Fruit fly (Drosophila melanogaster) whole organism, embryonic: ENCODE measurements around the gene sif.

ENCODE experiments used
- Adf1 ChIP-seq: fragments of 200-800 bp; sonication (Bioruptor generic); IDR thresholded peaks from 2 replicates; pipeline ENCODE4 v1.3.6; 2022; ENCODE audit warnings: missing biosample characterization, missing genetic modification characterization
- Antp ChIP-seq: fragments of 200-800 bp; sonication (Bioruptor generic); optimal IDR thresholded peaks from 3 replicates; lab custom pipeline; 2016; ENCODE audit warnings: missing biosample characterization, missing genetic modification characterization
- Atf3 ChIP-seq: fragments of 200-800 bp; sonication (Bioruptor generic); optimal IDR thresholded peaks from 3 replicates; lab custom pipeline; 2016; ENCODE audit warnings: missing biosample characterization, missing genetic modification characterization
- Awh ChIP-seq: fragments of 200-800 bp; sonication (Bioruptor generic); IDR thresholded peaks from 2 replicates; pipeline ENCODE4, ENCODE4 v1.3.6; 2022; ENCODE audit warnings: missing biosample characterization, missing genetic modification characterization
- CG10209 ChIP-seq: fragments of 200-800 bp; sonication (Bioruptor generic); optimal IDR thresholded peaks from 3 replicates; lab custom pipeline; 2017; ENCODE audit warnings: missing biosample characterization, mild to moderate bottlenecking, missing genetic modification characterization, missing genetic modification reagents
- CG10565 ChIP-seq: fragments of 200-800 bp; sonication (Bioruptor generic); optimal IDR thresholded peaks from 3 replicates; lab custom pipeline; 2016; ENCODE audit warnings: missing biosample characterization, mild to moderate bottlenecking, missing genetic modification characterization
- CG11398 ChIP-seq: fragments of 200-800 bp; sonication (Bioruptor generic); optimal IDR thresholded peaks from 2 replicates; lab custom pipeline; 2016; ENCODE audit warnings: missing biosample characterization, missing genetic modification characterization
- CG12391 ChIP-seq: fragments of 200-800 bp; sonication (Bioruptor generic); optimal IDR thresholded peaks from 3 replicates; lab custom pipeline; 2018; ENCODE audit warnings: missing biosample characterization, mild to moderate bottlenecking, missing genetic modification characterization, moderate library complexity
- CG13296 ChIP-seq: fragments of 200-800 bp; sonication (Bioruptor generic); optimal IDR thresholded peaks from 3 replicates; lab custom pipeline; 2018; ENCODE audit warnings: missing biosample characterization, mild to moderate bottlenecking, missing genetic modification characterization
- CG15601 ChIP-seq: fragments of 200-800 bp; sonication (Bioruptor generic); optimal IDR thresholded peaks from 3 replicates; lab custom pipeline; 2019; ENCODE audit warnings: missing biosample characterization, mild to moderate bottlenecking, missing genetic modification characterization, moderate library complexity
- CG1603 ChIP-seq: fragments of 200-800 bp; sonication (Bioruptor generic); optimal IDR thresholded peaks from 2 replicates; lab custom pipeline; 2019; ENCODE audit warnings: missing biosample characterization, mild to moderate bottlenecking, missing genetic modification characterization, moderate library complexity
- CG17568 ChIP-seq: fragments of 200-800 bp; sonication (Bioruptor generic); optimal IDR thresholded peaks from 2 replicates; lab custom pipeline; 2018; ENCODE audit warnings: missing biosample characterization, mild to moderate bottlenecking, missing genetic modification characterization, moderate library complexity
- CG1832 ChIP-seq: fragments of 200-800 bp; sonication (Bioruptor generic); optimal IDR thresholded peaks from 2 replicates; lab custom pipeline; 2017; ENCODE audit warnings: missing biosample characterization, mild to moderate bottlenecking, missing genetic modification characterization, inconsistent platforms
- CG18599 ChIP-seq: fragments of 200-800 bp; sonication (Bioruptor generic); optimal IDR thresholded peaks from 3 replicates; lab custom pipeline; 2017; ENCODE audit warnings: missing biosample characterization, missing genetic modification characterization, mild to moderate bottlenecking, moderate library complexity, missing genetic modification reagents
- CG18619 ChIP-seq: fragments of 200-800 bp; sonication (Bioruptor generic); optimal IDR thresholded peaks from 3 replicates; lab custom pipeline; 2017; ENCODE audit warnings: missing biosample characterization, mild to moderate bottlenecking, missing genetic modification characterization
- CG4360 ChIP-seq: fragments of 200-800 bp; sonication (Bioruptor generic); IDR thresholded peaks from 2 replicates; pipeline ENCODE4 v1.3.6; 2022; ENCODE audit warnings: missing biosample characterization, missing genetic modification characterization
- CG4820 ChIP-seq: fragments of 200-800 bp; sonication (Bioruptor generic); optimal IDR thresholded peaks from 3 replicates; lab custom pipeline; 2016; ENCODE audit warnings: missing biosample characterization, missing genetic modification characterization
- CG7556 ChIP-seq: fragments of 200-800 bp; sonication (Bioruptor generic); optimal IDR thresholded peaks from 2 replicates; lab custom pipeline; 2017; ENCODE audit warnings: missing biosample characterization, mild to moderate bottlenecking, missing genetic modification characterization
- CG9727 ChIP-seq: fragments of 200-800 bp; sonication (Bioruptor generic); optimal IDR thresholded peaks from 3 replicates; lab custom pipeline; 2017; ENCODE audit warnings: missing biosample characterization, mild to moderate bottlenecking, missing genetic modification characterization
- CG9797 ChIP-seq: fragments of 200-800 bp; sonication (Bioruptor generic); optimal IDR thresholded peaks from 3 replicates; lab custom pipeline; 2018; ENCODE audit warnings: missing biosample characterization, mild to moderate bottlenecking, missing genetic modification characterization
- D19A ChIP-seq: fragments of 200-800 bp; optimal IDR thresholded peaks from 3 replicates; lab custom pipeline; 2019; ENCODE audit warnings: missing biosample characterization, mild to moderate bottlenecking, missing genetic modification characterization, moderate library complexity
- Deaf1 ChIP-seq: fragments of 200-800 bp; optimal IDR thresholded peaks from 3 replicates; lab custom pipeline; 2019; ENCODE audit warnings: missing biosample characterization, mild to moderate bottlenecking, missing genetic modification characterization, moderate library complexity
- Elba2 ChIP-seq: fragments of 200-800 bp; sonication (Bioruptor generic); optimal IDR thresholded peaks from 3 replicates; lab custom pipeline; 2016; ENCODE audit warnings: missing biosample characterization, missing genetic modification characterization
- Gug ChIP-seq: fragments of 200-800 bp; sonication (Bioruptor generic); IDR thresholded peaks from 4 replicates; pipeline ENCODE4 v1.3.6; 2022; ENCODE audit warnings: missing biosample characterization, missing genetic modification characterization
- Hmr ChIP-seq: fragments of 200-800 bp; sonication (Bioruptor generic); optimal IDR thresholded peaks from 3 replicates; lab custom pipeline; 2017; ENCODE audit warnings: mild to moderate bottlenecking, missing biosample characterization, missing genetic modification reagents, missing genetic modification characterization
- Hr78 ChIP-seq, 2 experiments: fragments of 200-800 bp in 1 of 2; fragments of >200 bp in 1 of 2; sonication (Bioruptor generic) in 1 of 2; optimal IDR thresholded peaks; 2 replicates each; lab custom pipeline; 2017 to 2019; ENCODE audit warnings: missing biosample characterization in 2 of 2, missing genetic modification characterization in 2 of 2, mild to moderate bottlenecking in 1 of 2, moderate library complexity in 1 of 2
- Hsf ChIP-seq: fragments of 200-800 bp; sonication (Bioruptor generic); optimal IDR thresholded peaks from 3 replicates; lab custom pipeline; 2016; ENCODE audit warnings: missing biosample characterization, missing genetic modification characterization
- Nf-YC ChIP-seq: fragments of 200-800 bp; optimal IDR thresholded peaks from 3 replicates; lab custom pipeline; 2019; ENCODE audit warnings: missing biosample characterization, mild to moderate bottlenecking, missing genetic modification characterization, moderate library complexity
- PHDP ChIP-seq: fragments of 200-800 bp; sonication (Bioruptor generic); optimal IDR thresholded peaks from 3 replicates; lab custom pipeline; 2018; ENCODE audit warnings: missing biosample characterization, mild to moderate bottlenecking, missing genetic modification characterization, moderate library complexity
- Scr ChIP-seq: fragments of 200-800 bp; sonication (Bioruptor generic); IDR thresholded peaks from 2 replicates; pipeline ENCODE4 v1.3.6; 2022; ENCODE audit warnings: missing biosample characterization, missing genetic modification characterization; ENCODE audit not compliant: partially characterized antibody
- Sin3A ChIP-seq: fragments of >200 bp; optimal IDR thresholded peaks from 2 replicates; lab custom pipeline; 2018
- Usf ChIP-seq: fragments of 200-800 bp; sonication (Bioruptor generic); optimal IDR thresholded peaks from 2 replicates; lab custom pipeline; 2017; ENCODE audit warnings: missing genotype, missing biosample characterization, missing genetic modification characterization
- br ChIP-seq: fragments of >200 bp; optimal IDR thresholded peaks from 2 replicates; lab custom pipeline; 2017
- disco-r ChIP-seq: fragments of 200-800 bp; sonication (Bioruptor generic); optimal IDR thresholded peaks from 2 replicates; lab custom pipeline; 2016; ENCODE audit warnings: missing biosample characterization, missing genetic modification characterization
- dm ChIP-seq: fragments of 200-800 bp; sonication (Bioruptor generic); optimal IDR thresholded peaks from 3 replicates; lab custom pipeline; 2016; ENCODE audit warnings: missing biosample characterization, missing genetic modification characterization
- ewg ChIP-seq: fragments of 200-800 bp; sonication (Bioruptor generic); optimal IDR thresholded peaks from 3 replicates; lab custom pipeline; 2017; ENCODE audit warnings: mild to moderate bottlenecking, missing biosample characterization, missing genetic modification reagents, missing genetic modification characterization
- hkb ChIP-seq, 2 experiments: fragments of 200-800 bp in 1 of 2; fragments of >200 bp in 1 of 2; sonication (Bioruptor generic) in 1 of 2; IDR thresholded peaks in 1 of 2; optimal IDR thresholded peaks in 1 of 2; 2 replicates each; pipeline versions ENCODE4 v1.3.6 to Lab custom; 2017 to 2022; ENCODE audit warnings: missing biosample characterization in 1 of 2, missing genetic modification characterization in 1 of 2
- luna ChIP-seq: fragments of 200-800 bp; sonication (Bioruptor generic); optimal IDR thresholded peaks from 2 replicates; lab custom pipeline; 2016; ENCODE audit warnings: missing biosample characterization, missing genetic modification characterization
- nerfin-2 ChIP-seq: fragments of 200-800 bp; sonication (Bioruptor generic); IDR thresholded peaks from 2 replicates; pipeline ENCODE4 v1.3.6; 2022; ENCODE audit warnings: missing biosample characterization, missing genetic modification characterization; ENCODE audit not compliant: partially characterized antibody
- otp ChIP-seq: fragments of 200-800 bp; sonication (Bioruptor generic); IDR thresholded peaks from 3 replicates; pipeline ENCODE4, ENCODE4 v1.3.6; 2022; ENCODE audit warnings: missing biosample characterization, missing genetic modification characterization
- p53 ChIP-seq: fragments of 200-800 bp; sonication (Bioruptor generic); optimal IDR thresholded peaks from 2 replicates; lab custom pipeline; 2016; ENCODE audit warnings: missing biosample characterization, missing genetic modification characterization
- pita ChIP-seq: fragments of 200-800 bp; sonication (Bioruptor generic); optimal IDR thresholded peaks from 2 replicates; lab custom pipeline; 2017; ENCODE audit warnings: missing biosample characterization, mild to moderate bottlenecking, missing genetic modification characterization
- pum ChIP-seq: fragments of 200-800 bp; sonication (Bioruptor generic); optimal IDR thresholded peaks from 2 replicates; lab custom pipeline; 2016; ENCODE audit warnings: missing biosample characterization, missing genetic modification characterization
- run ChIP-seq: fragments of 200-800 bp; sonication (Bioruptor generic); optimal IDR thresholded peaks from 3 replicates; lab custom pipeline; 2018; ENCODE audit warnings: missing biosample characterization, mild to moderate bottlenecking, missing genetic modification characterization
- salm ChIP-seq: fragments of 200-800 bp; sonication (Bioruptor generic); optimal IDR thresholded peaks from 2 replicates; lab custom pipeline; 2018; ENCODE audit warnings: missing biosample characterization, mild to moderate bottlenecking, missing genetic modification characterization
- shn ChIP-seq: fragments of 200-800 bp; sonication (Bioruptor generic); optimal IDR thresholded peaks from 3 replicates; lab custom pipeline; 2016; ENCODE audit warnings: missing biosample characterization, missing genetic modification characterization
- slp2 ChIP-seq: fragments of 200-800 bp; sonication (Bioruptor generic); optimal IDR thresholded peaks from 2 replicates; lab custom pipeline; 2016; ENCODE audit warnings: missing biosample characterization, missing genetic modification characterization
- sqz ChIP-seq: fragments of 200-800 bp; sonication (Bioruptor generic); optimal IDR thresholded peaks from 3 replicates; lab custom pipeline; 2018; ENCODE audit warnings: missing biosample characterization, mild to moderate bottlenecking, missing genetic modification characterization
- tin ChIP-seq: fragments of 200-800 bp; sonication (Bioruptor generic); optimal IDR thresholded peaks from 3 replicates; lab custom pipeline; 2016; ENCODE audit warnings: missing biosample characterization, missing genetic modification characterization

Gene sif

dm6 chr3L:5764922-5765843, 107.5 kb downstream of the sif start, which contains the start of gene CG10576 (continued):
- TF ChIP-seq run (tag; lab: Kevin White, UChicago): no peak
- no peak for TF ChIP-seq slp2 (GFP tag; lab: Kevin White, UChicago)
- no peak for TF ChIP-seq Awh (GFP tag; lab: Robert Waterston, UW)
- peak; percentile 9 for TF ChIP-seq Hsf
- TF ChIP-seq Antp (GFP tag; lab: Kevin White, UChicago): no peak
- TF ChIP-seq CG9797: peak; percentile 98
- no peak for TF ChIP-seq Hmr
- TF ChIP-seq Atf3: no peak
- no peak for TF ChIP-seq CG13296 (GFP tag; lab: Kevin White, UChicago)
- no peak for TF ChIP-seq CG4820
- no peak for TF ChIP-seq Gug (GFP tag; lab: Robert Waterston, UW)
- TF ChIP-seq Usf (GFP tag; lab: Kevin White, UChicago): no peak
- no peak for TF ChIP-seq CG11398 (GFP tag; lab: Kevin White, UChicago)
- no peak for TF ChIP-seq p53 (GFP tag; lab: Kevin White, UChicago)
- TF ChIP-seq CG9727 (GFP tag; lab: Kevin White, UChicago): peak; percentile 22
- TF ChIP-seq CG10565 (GFP tag; lab: Kevin White, UChicago): no peak
- TF ChIP-seq luna (GFP tag; lab: Kevin White, UChicago): no peak
- TF ChIP-seq CG18599: no peak
- no peak for TF ChIP-seq tin
- TF ChIP-seq nerfin-2 (GFP tag; lab: Robert Waterston, UW): no peak
- TF ChIP-seq Deaf1: no peak
- TF ChIP-seq salm (tag; lab: Kevin White, UChicago): no peak
- no peak for TF ChIP-seq otp (GFP tag; lab: Robert Waterston, UW)
- TF ChIP-seq pum (GFP tag; lab: Kevin White, UChicago): no peak
- no peak for TF ChIP-seq CG12391 (tag; lab: Kevin White, UChicago)
- TF ChIP-seq PHDP: no peak
- TF ChIP-seq pita: no peak
- TF ChIP-seq CG4360 (GFP tag; lab: Robert Waterston, UW): no peak
- TF ChIP-seq Elba2 (GFP tag; lab: Kevin White, UChicago): peak; percentile 0
- TF ChIP-seq shn (GFP tag; lab: Kevin White, UChicago): no peak
- TF ChIP-seq dm: peak; percentile 98
- TF ChIP-seq Sin3A (lab: Kevin White, UChicago): peak; percentile 94
- no peak for TF ChIP-seq CG18619 (GFP tag; lab: Kevin White, UChicago)
- no peak for TF ChIP-seq Hr78 (GFP tag; optimal IDR thresholded peaks at IDR 0.05; lab: Kevin White, UChicago)
- no peak for TF ChIP-seq CG1603
- TF ChIP-seq sqz: no peak
- TF ChIP-seq disco-r: no peak
- no peak for TF ChIP-seq Adf1 (GFP tag; lab: Robert Waterston, UW)
- no peak for TF ChIP-seq CG15601 (tag; lab: Kevin White, UChicago)
- TF ChIP-seq hkb (optimal IDR thresholded peaks at IDR 0.05; lab: Kevin White, UChicago): no peak
- TF ChIP-seq hkb (GFP tag; IDR thresholded peaks at IDR 0.05; lab: Robert Waterston, UW): no peak
- TF ChIP-seq ewg: no peak
- no peak for TF ChIP-seq br (lab: Kevin White, UChicago)
- no peak for TF ChIP-seq CG10209
- peak; percentile 77 for TF ChIP-seq Scr
- no peak for TF ChIP-seq CG7556
- TF ChIP-seq CG17568 (GFP tag; lab: Kevin White, UChicago): no peak
- no peak for TF ChIP-seq CG1832 (GFP tag; lab: Kevin White, UChicago)
- no peak for TF ChIP-seq Nf-YC
- no peak for TF ChIP-seq D19A (tag; lab: Kevin White, UChicago)
